Worm (Caenorhabditis elegans) whole organism, L4 larva: Measurements from ENCODE around the gene R53.4.

ENCODE experiments used
- D1046.2 ChIP-seq: fragments of 200-800 bp; sonication (Bioruptor generic); IDR thresholded peaks from 2 replicates; pipeline ENCODE4 v1.3.6; 2022; ENCODE audit warnings: missing genetic modification characterization, missing compliant biosample characterization
- ZK546.5 ChIP-seq, 2 experiments: sonication (generic microtip); optimal IDR thresholded peaks; 2 replicates each; lab custom pipeline; 2017; ENCODE audit warnings: missing biosample characterization in 2 of 2, missing genetic modification characterization in 2 of 2
- ceh-44 ChIP-seq: fragments of 200-800 bp; sonication (Bioruptor generic); IDR thresholded peaks from 2 replicates; pipeline ENCODE4 v1.3.6; 2022; ENCODE audit warnings: missing genetic modification reagents, missing genetic modification characterization, missing compliant biosample characterization
- madf-9 ChIP-seq: fragments of 200-800 bp; sonication (Bioruptor generic); conservative IDR thresholded peaks from 2 replicates; pipeline ENCODE4 v1.3.6; 2022; ENCODE audit warnings: missing genetic modification reagents, missing genetic modification characterization, missing compliant biosample characterization
- nhr-11 ChIP-seq: fragments of 150-350 bp; optimal IDR thresholded peaks from 2 replicates; lab custom pipeline; 2014; ENCODE audit warnings: missing biosample characterization, missing genetic modification characterization
- zag-1 ChIP-seq: fragments of 150-350 bp; optimal IDR thresholded peaks from 2 replicates; lab custom pipeline; 2014; ENCODE audit warnings: missing biosample characterization, missing genetic modification characterization

ce11 chrII:10001065-10001464, 33.2 kb upstream of the R53.4 start, which contains the start of gene nlt-1:
- TF ChIP-seq D1046.2 (GFP tag; lab: Robert Waterston, UW) (no peak), madf-9 (GFP tag; lab: Robert Waterston, UW) (no peak), nhr-11 (peak; percentile 28), ceh-44 (no peak), zag-1 (tag; lab: Kevin White, UChicago) (no peak), ZK546.5 (tag; optimal IDR thresholded peaks at IDR 0.05; lab: Kevin White, UChicago) (no peak)
